Fruit fly (Drosophila melanogaster) whole organism, prepupa: ENCODE data around the gene CG5509.
A peak's percentile ranks its signal among the peaks of the same experiment; 100 is the strongest.

Experiments used
- CG10631 ChIP-seq: fragments of 200-800 bp; sonication (Bioruptor generic); optimal IDR thresholded peaks from 2 replicates; lab custom pipeline; 2016; ENCODE audit warnings: missing biosample characterization, missing genetic modification characterization
- CG10669 ChIP-seq: fragments of 200-800 bp; sonication (Bioruptor generic); optimal IDR thresholded peaks from 3 replicates; lab custom pipeline; 2018; ENCODE audit warnings: missing biosample characterization, mild to moderate bottlenecking, missing genetic modification characterization, moderate library complexity
- CG11294 ChIP-seq: fragments of 200-800 bp; sonication (Bioruptor generic); IDR thresholded peaks from 2 replicates; pipeline ENCODE4 v1.3.6; 2022; ENCODE audit warnings: missing biosample characterization, missing genetic modification characterization
- CG11762 ChIP-seq: fragments of 200-800 bp; sonication (Bioruptor generic); optimal IDR thresholded peaks from 3 replicates; lab custom pipeline; 2016; ENCODE audit warnings: missing biosample characterization, missing genetic modification characterization; ENCODE audit not compliant: insufficient read depth
- CG11902 ChIP-seq: fragments of 200-800 bp; sonication (Bioruptor generic); optimal IDR thresholded peaks from 3 replicates; lab custom pipeline; 2016; ENCODE audit warnings: missing biosample characterization, missing genetic modification characterization
- CG15336 ChIP-seq: fragments of 200-800 bp; sonication (Bioruptor generic); IDR thresholded peaks from 2 replicates; pipeline ENCODE4 v1.3.6; 2022; ENCODE audit warnings: missing biosample characterization, missing genetic modification characterization
- CG1621 ChIP-seq: fragments of 200-800 bp; sonication (Bioruptor generic); optimal IDR thresholded peaks from 3 replicates; lab custom pipeline; 2018; ENCODE audit warnings: missing biosample characterization, mild to moderate bottlenecking, missing genetic modification characterization
- CG16779 ChIP-seq: fragments of 200-800 bp; sonication (Bioruptor generic); optimal IDR thresholded peaks from 3 replicates; lab custom pipeline; 2017; ENCODE audit warnings: missing biosample characterization, mild to moderate bottlenecking, missing genetic modification characterization
- CG3032 ChIP-seq: fragments of 200-800 bp; optimal IDR thresholded peaks from 2 replicates; lab custom pipeline; 2019; ENCODE audit warnings: missing biosample characterization, mild to moderate bottlenecking, missing genetic modification characterization, moderate library complexity
- CG34406 ChIP-seq: fragments of 200-800 bp; sonication (Bioruptor generic); optimal IDR thresholded peaks from 3 replicates; lab custom pipeline; 2016; ENCODE audit warnings: missing biosample characterization, missing genetic modification characterization
- CG6163 ChIP-seq: fragments of 200-800 bp; sonication (Bioruptor generic); IDR thresholded peaks from 3 replicates; pipeline ENCODE4 v1.3.6; 2022; ENCODE audit warnings: missing biosample characterization, missing genetic modification characterization
- CG6276 ChIP-seq: fragments of 200-800 bp; sonication (Bioruptor generic); optimal IDR thresholded peaks from 2 replicates; lab custom pipeline; 2017; ENCODE audit warnings: missing biosample characterization, mild to moderate bottlenecking, missing genetic modification characterization
- CG6792 ChIP-seq: fragments of 200-800 bp; sonication (Bioruptor generic); optimal IDR thresholded peaks from 3 replicates; lab custom pipeline; 2016; ENCODE audit warnings: missing biosample characterization, missing genetic modification characterization
- CG6854 ChIP-seq: fragments of 200-800 bp; sonication (Bioruptor generic); optimal IDR thresholded peaks from 2 replicates; lab custom pipeline; 2017; ENCODE audit warnings: missing biosample characterization, mild to moderate bottlenecking, missing genetic modification characterization
- CG7368 ChIP-seq: fragments of 200-800 bp; sonication (Bioruptor generic); optimal IDR thresholded peaks from 3 replicates; lab custom pipeline; 2016; ENCODE audit warnings: missing biosample characterization, missing genetic modification characterization
- CG8319 ChIP-seq: fragments of 200-800 bp; sonication (Bioruptor generic); optimal IDR thresholded peaks from 3 replicates; lab custom pipeline; 2016; ENCODE audit warnings: missing biosample characterization, missing genetic modification characterization
- CG8632 ChIP-seq: fragments of 200-800 bp; sonication (Bioruptor generic); optimal IDR thresholded peaks from 3 replicates; lab custom pipeline; 2016; ENCODE audit warnings: missing biosample characterization, missing genetic modification characterization
- CG9139 ChIP-seq: fragments of 200-800 bp; sonication (Bioruptor generic); optimal IDR thresholded peaks from 3 replicates; lab custom pipeline; 2017; ENCODE audit warnings: missing biosample characterization, mild to moderate bottlenecking, missing genetic modification characterization
- Eip78C ChIP-seq: fragments of 200-800 bp; sonication (Bioruptor generic); peaks from one replicate; lab custom pipeline; 2016; ENCODE audit warnings: missing biosample characterization, missing genetic modification characterization
- Eip93F ChIP-seq: fragments of 200-800 bp; sonication (Bioruptor generic); optimal IDR thresholded peaks from 2 replicates; lab custom pipeline; 2016; ENCODE audit warnings: missing biosample characterization, mild to moderate bottlenecking, missing genetic modification characterization
- Ets96B ChIP-seq: fragments of 200-800 bp; optimal IDR thresholded peaks from 2 replicates; lab custom pipeline; 2019; ENCODE audit warnings: missing biosample characterization, mild to moderate bottlenecking, missing genetic modification characterization, moderate library complexity
- Gug ChIP-seq: fragments of 200-800 bp; sonication (Bioruptor generic); IDR thresholded peaks from 2 replicates; pipeline ENCODE4 v1.3.6; 2022; ENCODE audit warnings: missing biosample characterization, missing genetic modification characterization
- Hr39 ChIP-seq: fragments of 200-800 bp; sonication (Bioruptor generic); optimal IDR thresholded peaks from 2 replicates; lab custom pipeline; 2016; ENCODE audit warnings: missing biosample characterization, missing genetic modification characterization
- Hr4 ChIP-seq: fragments of 200-800 bp; sonication (Bioruptor generic); optimal IDR thresholded peaks from 3 replicates; lab custom pipeline; 2016; ENCODE audit warnings: missing biosample characterization, missing genetic modification characterization
- Lpt ChIP-seq: fragments of 200-800 bp; sonication (Bioruptor generic); optimal IDR thresholded peaks from 3 replicates; lab custom pipeline; 2016; ENCODE audit warnings: missing biosample characterization, missing genetic modification characterization
- Met ChIP-seq: fragments of 200-800 bp; sonication (Bioruptor generic); optimal IDR thresholded peaks from 3 replicates; lab custom pipeline; 2016; ENCODE audit warnings: missing biosample characterization, missing genetic modification characterization
- OdsH ChIP-seq: fragments of 200-800 bp; sonication (Bioruptor generic); optimal IDR thresholded peaks from 3 replicates; lab custom pipeline; 2016; ENCODE audit warnings: missing biosample characterization, missing genetic modification characterization
- Sox102F ChIP-seq: fragments of 200-800 bp; sonication (Bioruptor generic); optimal IDR thresholded peaks from 2 replicates; lab custom pipeline; 2016; ENCODE audit warnings: missing biosample characterization, mild to moderate bottlenecking, missing genetic modification characterization
- Sox14 ChIP-seq: fragments of 200-800 bp; sonication (Bioruptor generic); optimal IDR thresholded peaks from 3 replicates; lab custom pipeline; 2016; ENCODE audit warnings: missing biosample characterization, missing genetic modification characterization
- Sox15 ChIP-seq: fragments of 200-800 bp; sonication (Bioruptor generic); optimal IDR thresholded peaks from 3 replicates; lab custom pipeline; 2016; ENCODE audit warnings: missing biosample characterization, missing genetic modification characterization
- achi ChIP-seq: fragments of 200-800 bp; sonication (Bioruptor generic); optimal IDR thresholded peaks from 3 replicates; lab custom pipeline; 2016; ENCODE audit warnings: missing biosample characterization, missing genetic modification characterization
- cyc ChIP-seq: fragments of 200-800 bp; sonication (Bioruptor generic); optimal IDR thresholded peaks from 3 replicates; lab custom pipeline; 2016; ENCODE audit warnings: missing biosample characterization, missing genetic modification characterization
- dsx ChIP-seq: fragments of 200-800 bp; optimal IDR thresholded peaks from 3 replicates; lab custom pipeline; 2019; ENCODE audit warnings: missing biosample characterization, mild to moderate bottlenecking, missing genetic modification characterization, moderate library complexity; ENCODE audit not compliant: poor library complexity, severe bottlenecking
- esn ChIP-seq: fragments of 200-800 bp; sonication (Bioruptor generic); optimal IDR thresholded peaks from 2 replicates; lab custom pipeline; 2016; ENCODE audit warnings: missing biosample characterization, mild to moderate bottlenecking, missing genetic modification characterization, moderate library complexity
- fd85E ChIP-seq: fragments of 200-800 bp; sonication (Bioruptor generic); optimal IDR thresholded peaks from 3 replicates; lab custom pipeline; 2016; ENCODE audit warnings: missing biosample characterization, missing genetic modification characterization
- lz ChIP-seq: fragments of 200-800 bp; sonication (Bioruptor generic); optimal IDR thresholded peaks from 3 replicates; lab custom pipeline; 2016; ENCODE audit warnings: missing biosample characterization, missing genetic modification characterization
- net ChIP-seq: fragments of 200-800 bp; sonication (Bioruptor generic); optimal IDR thresholded peaks from 3 replicates; lab custom pipeline; 2016; ENCODE audit warnings: missing biosample characterization, missing genetic modification characterization
- pdm3 ChIP-seq: fragments of 200-800 bp; sonication (Bioruptor generic); optimal IDR thresholded peaks from 3 replicates; lab custom pipeline; 2016; ENCODE audit warnings: missing biosample characterization, missing genetic modification characterization
- salr ChIP-seq, 2 experiments: fragments of 200-800 bp; sonication (Bioruptor generic); optimal IDR thresholded peaks; 3 replicates each; lab custom pipeline; 2016 to 2018; ENCODE audit warnings: missing biosample characterization in 2 of 2, missing genetic modification characterization in 2 of 2, mild to moderate bottlenecking in 1 of 2
- spab ChIP-seq: fragments of 200-800 bp; sonication (Bioruptor generic); optimal IDR thresholded peaks from 2 replicates; lab custom pipeline; 2017; ENCODE audit warnings: missing biosample characterization, mild to moderate bottlenecking, missing genetic modification characterization, missing genetic modification reagents
- ss ChIP-seq, 2 experiments: fragments of 200-800 bp; sonication (Bioruptor generic); optimal IDR thresholded peaks; 2 replicates in 1 of 2; 3 replicates in 1 of 2; lab custom pipeline; 2017 to 2018; ENCODE audit warnings: mild to moderate bottlenecking in 2 of 2, missing biosample characterization in 2 of 2, missing genetic modification characterization in 2 of 2, moderate library complexity in 1 of 2
- svp ChIP-seq: fragments of 200-800 bp; sonication (Bioruptor generic); peaks from one replicate; lab custom pipeline; 2016; ENCODE audit warnings: missing biosample characterization, missing genetic modification characterization
- topi ChIP-seq: fragments of 200-800 bp; sonication (Bioruptor generic); optimal IDR thresholded peaks from 3 replicates; lab custom pipeline; 2016; ENCODE audit warnings: missing biosample characterization, missing genetic modification characterization

Gene CG5509

dm6 chr3R:12431030-12431489 is 21.2 kb upstream of the CG5509 start, which contains the start of gene Prosalpha2 (continued):
- TF ChIP-seq CG11294 (GFP tag; lab: Robert Waterston, UW) (no peak), CG6854 (GFP tag; lab: Kevin White, UChicago) (no peak), CG8632 (no peak), Eip78C (GFP tag; lab: Kevin White, UChicago) (peak; percentile 77), net (GFP tag; lab: Kevin White, UChicago) (no peak), fd85E (no peak), CG34406 (GFP tag; lab: Kevin White, UChicago) (peak; percentile 16), CG11902 (GFP tag; lab: Kevin White, UChicago) (no peak), topi (GFP tag; lab: Kevin White, UChicago) (peak; percentile 29), Eip93F (GFP tag; lab: Kevin White, UChicago) (no peak), Sox102F (GFP tag; lab: Kevin White, UChicago) (no peak), Gug (GFP tag; lab: Robert Waterston, UW) (0 out of 2 replicates have a peak, but pooled peaks have one; percentile 30), CG9139 (no peak)

dm6 chr3R:12433764-12434163 is 18.5 kb upstream of the CG5509 start, which contains the start of the genes Aos1 and Srlp:
Gene Aos1, minus strand, starts transcription at chr3R:12433822.
Gene Srlp, plus strand, starts transcription at chr3R:12434098.
- TF ChIP-seq CG11762 (GFP tag; lab: Kevin White, UChicago) (no peak), esn (GFP tag; lab: Kevin White, UChicago) (peak; percentile 43), Lpt (GFP tag; lab: Kevin White, UChicago) (peak; percentile 14), OdsH (GFP tag; lab: Kevin White, UChicago) (no peak), pdm3 (no peak), dsx (GFP tag; lab: Kevin White, UChicago) (peak; percentile 45), Sox14 (peak; percentile 52), Hr39 (GFP tag; lab: Kevin White, UChicago) (no peak), lz (GFP tag; lab: Kevin White, UChicago) (peak; percentile 2), CG8319 (GFP tag; lab: Kevin White, UChicago) (peak; percentile 10), Eip78C (GFP tag; lab: Kevin White, UChicago) (peak; percentile 47), salr (GFP tag; optimal IDR thresholded peaks at IDR 0.05; lab: Kevin White, UChicago) (no peak), CG3032 (peak; percentile 70), Hr4 (GFP tag; lab: Kevin White, UChicago) (no peak), spab (GFP tag; lab: Kevin White, UChicago) (no peak), topi (GFP tag; lab: Kevin White, UChicago) (peak; percentile 14), Ets96B (tag; lab: Kevin White, UChicago) (peak; percentile 35), CG34406 (GFP tag; lab: Kevin White, UChicago) (no peak)

- TF ChIP-seq CG6792 (GFP tag; lab: Kevin White, UChicago) (no peak), CG8632 (no peak), spab (GFP tag; lab: Kevin White, UChicago) (no peak), CG6163 (GFP tag; lab: Robert Waterston, UW) (no peak), CG8319 (GFP tag; lab: Kevin White, UChicago) (no peak), pdm3 (no peak), esn (GFP tag; lab: Kevin White, UChicago) (no peak), cyc (GFP tag; lab: Kevin White, UChicago) (no peak), CG9139 (no peak), Sox14 (no peak), CG6276 (GFP tag; lab: Kevin White, UChicago) (no peak), OdsH (GFP tag; lab: Kevin White, UChicago) (no peak), Met (GFP tag; lab: Kevin White, UChicago) (no peak), Eip78C (GFP tag; lab: Kevin White, UChicago) (no peak), salr (GFP tag; optimal IDR thresholded peaks at IDR 0.05; lab: Kevin White, UChicago) (no peak), CG6854 (GFP tag; lab: Kevin White, UChicago) (no peak), CG16779 (tag; lab: Kevin White, UChicago) (no peak)
- TF ChIP-seq, all 60 proteins: peak for 0
Measured at dm6 chr3R:12435948-12436347, 16.3 kb upstream of the CG5509 start, which contains the start of gene Desat2. Gene Desat2, plus strand, starts transcription at chr3R:12436248.

dm6 chr3R:12439039-12439400 is 13.2 kb upstream of the CG5509 start, which contains the start of the genes CG17207 and CG46427:
Gene CG17207, minus strand, starts transcription at chr3R:12439139.
Gene CG46427, minus strand, starts transcription at chr3R:12439139.
- TF ChIP-seq CG6163 (GFP tag; lab: Robert Waterston, UW), result no peak
- no peak for TF ChIP-seq achi (GFP tag; lab: Kevin White, UChicago)
- TF ChIP-seq svp (GFP tag; lab: Kevin White, UChicago), result no peak
- no peak for TF ChIP-seq CG6276 (GFP tag; lab: Kevin White, UChicago)
- TF ChIP-seq CG10669 (GFP tag; lab: Kevin White, UChicago), result no peak
- TF ChIP-seq CG7368 (GFP tag; lab: Kevin White, UChicago), result no peak
- no peak for TF ChIP-seq OdsH (GFP tag; lab: Kevin White, UChicago)
- TF ChIP-seq CG15336 (GFP tag; lab: Robert Waterston, UW), result no peak
- no peak for TF ChIP-seq cyc (GFP tag; lab: Kevin White, UChicago)
- TF ChIP-seq pdm3, result no peak
- no peak for TF ChIP-seq CG10631 (GFP tag; lab: Kevin White, UChicago)
- TF ChIP-seq Met (GFP tag; lab: Kevin White, UChicago), result no peak
- no peak for TF ChIP-seq Sox15
- no peak for TF ChIP-seq Ets96B (tag; lab: Kevin White, UChicago)
- TF ChIP-seq CG1621 (tag; lab: Kevin White, UChicago), result no peak
- TF ChIP-seq ss (GFP tag; optimal IDR thresholded peaks at IDR 0.05; lab: Kevin White, UChicago), result no peak
- no peak for TF ChIP-seq Eip78C (GFP tag; lab: Kevin White, UChicago)
- TF ChIP-seq topi (GFP tag; lab: Kevin White, UChicago), result no peak
- no peak for TF ChIP-seq CG6854 (GFP tag; lab: Kevin White, UChicago)
- TF ChIP-seq CG34406 (GFP tag; lab: Kevin White, UChicago), result no peak
- TF ChIP-seq, all 60 proteins: peak for 0
